Fruit fly (Drosophila melanogaster) whole organism, adult: ENCODE measurements around the gene IntS6.

Experiments used
- CG11617 ChIP-seq: fragments of 200-800 bp; sonication (Bioruptor generic); optimal IDR thresholded peaks from 2 replicates; lab custom pipeline; 2017; ENCODE audit warnings: mild to moderate bottlenecking, missing biosample characterization, missing genetic modification reagents, missing genetic modification characterization
- CG12768 ChIP-seq: fragments of 200-800 bp; sonication (Bioruptor generic); optimal IDR thresholded peaks from 2 replicates; lab custom pipeline; 2017; ENCODE audit warnings: missing biosample characterization, missing genetic modification characterization, mild to moderate bottlenecking, moderate library complexity, missing genetic modification reagents
- CG14711 ChIP-seq: fragments of 200-800 bp; sonication (Bioruptor generic); optimal IDR thresholded peaks from 2 replicates; lab custom pipeline; 2018; ENCODE audit warnings: missing biosample characterization, mild to moderate bottlenecking, missing genetic modification characterization, moderate library complexity
- CG1620 ChIP-seq: fragments of 200-800 bp; sonication (Bioruptor generic); optimal IDR thresholded peaks from 2 replicates; lab custom pipeline; 2016; ENCODE audit warnings: missing biosample characterization, missing genetic modification characterization
- CG33017 ChIP-seq: fragments of 200-800 bp; sonication (Bioruptor generic); optimal IDR thresholded peaks from 2 replicates; lab custom pipeline; 2018; ENCODE audit warnings: missing biosample characterization, mild to moderate bottlenecking, missing genetic modification characterization, moderate library complexity
- CG5204 ChIP-seq: fragments of 200-800 bp; sonication (Bioruptor generic); optimal IDR thresholded peaks from 2 replicates; lab custom pipeline; 2016; ENCODE audit warnings: missing biosample characterization, missing genetic modification characterization
- CG7045 ChIP-seq: fragments of 200-800 bp; sonication (Bioruptor generic); optimal IDR thresholded peaks from 2 replicates; lab custom pipeline; 2017; ENCODE audit warnings: missing biosample characterization, mild to moderate bottlenecking, missing genetic modification characterization
- CG7101 ChIP-seq: fragments of 200-800 bp; sonication (Bioruptor generic); optimal IDR thresholded peaks from 2 replicates; lab custom pipeline; 2018; ENCODE audit warnings: missing biosample characterization, mild to moderate bottlenecking, missing genetic modification characterization, moderate library complexity
- Clk ChIP-seq: fragments of 200-800 bp; sonication (Bioruptor generic); optimal IDR thresholded peaks from 2 replicates; lab custom pipeline; 2017; ENCODE audit warnings: missing biosample characterization, missing genetic modification characterization
- Crg-1 ChIP-seq: fragments of 200-800 bp; sonication (Bioruptor generic); optimal IDR thresholded peaks from 2 replicates; lab custom pipeline; 2016; ENCODE audit warnings: missing biosample characterization, missing genetic modification characterization
- Hr96 ChIP-seq: fragments of 200-800 bp; sonication (Bioruptor generic); optimal IDR thresholded peaks from 2 replicates; lab custom pipeline; 2016; ENCODE audit warnings: missing biosample characterization, missing genetic modification characterization
- Mnt ChIP-seq: fragments of 200-800 bp; sonication (Bioruptor generic); optimal IDR thresholded peaks from 2 replicates; lab custom pipeline; 2016; ENCODE audit warnings: missing biosample characterization, mild to moderate bottlenecking, missing genetic modification characterization
- bab1 ChIP-seq: fragments of 200-800 bp; sonication (Bioruptor generic); optimal IDR thresholded peaks from 3 replicates; lab custom pipeline; 2019; ENCODE audit warnings: missing biosample characterization, mild to moderate bottlenecking, missing genetic modification characterization, moderate library complexity
- cic ChIP-seq: fragments of 200-800 bp; sonication (Bioruptor generic); optimal IDR thresholded peaks from 2 replicates; lab custom pipeline; 2017; ENCODE audit warnings: missing biosample characterization, mild to moderate bottlenecking, missing genetic modification characterization, moderate library complexity
- cnc ChIP-seq, 2 experiments: fragments of >200 bp; optimal IDR thresholded peaks; 2 replicates each; lab custom pipeline; 2017
- kay ChIP-seq: fragments of 200-800 bp; sonication (Bioruptor generic); peaks from one replicate; lab custom pipeline; 2016; ENCODE audit warnings: missing biosample characterization, missing genetic modification characterization, borderline replicate concordance
- ovo ChIP-seq: fragments of 200-800 bp; sonication (Bioruptor generic); optimal IDR thresholded peaks from 2 replicates; lab custom pipeline; 2016; ENCODE audit warnings: missing biosample characterization, missing genetic modification characterization
- pad ChIP-seq: fragments of 200-800 bp; sonication (Bioruptor generic); optimal IDR thresholded peaks from 3 replicates; lab custom pipeline; 2017; ENCODE audit warnings: missing biosample characterization, missing genetic modification characterization, mild to moderate bottlenecking, moderate library complexity, missing genetic modification reagents
- tj ChIP-seq: fragments of 200-800 bp; sonication (Bioruptor generic); optimal IDR thresholded peaks from 3 replicates; lab custom pipeline; 2017; ENCODE audit warnings: missing biosample characterization, mild to moderate bottlenecking, missing genetic modification characterization, moderate library complexity
- toe ChIP-seq: fragments of 200-800 bp; sonication (Bioruptor generic); optimal IDR thresholded peaks from 2 replicates; lab custom pipeline; 2016; ENCODE audit warnings: missing biosample characterization, missing genetic modification characterization

The IntS6 gene

DNA sequence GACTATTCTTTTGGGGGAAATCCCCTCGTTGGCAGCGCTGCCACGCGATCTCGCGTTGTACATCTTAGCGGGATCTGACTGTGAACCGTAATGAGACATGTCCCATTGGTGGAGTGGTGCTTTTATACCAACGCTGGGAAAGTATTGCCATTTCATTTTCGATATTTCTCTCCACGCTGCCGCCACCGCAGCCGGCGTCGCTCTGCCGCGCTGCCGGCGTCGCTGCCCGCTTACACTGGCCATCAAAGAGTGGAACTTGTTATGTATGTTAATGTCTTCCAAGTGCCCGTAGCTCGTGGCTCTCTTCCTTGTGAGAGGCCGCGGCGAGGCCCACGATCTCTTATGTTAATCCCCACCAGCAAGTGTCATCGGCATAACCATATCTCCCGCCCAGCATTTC, 34.5 kb upstream of the IntS6 start, which contains the start of gene CG3108:
Gene CG3108, minus strand, starts transcription at position 101 of the 400 bp plus-strand sequence.
- TF ChIP-seq Clk (GFP tag; lab: Kevin White, UChicago) (no peak), tj (GFP tag; lab: Kevin White, UChicago) (no peak), CG7045 (no peak)

DNA sequence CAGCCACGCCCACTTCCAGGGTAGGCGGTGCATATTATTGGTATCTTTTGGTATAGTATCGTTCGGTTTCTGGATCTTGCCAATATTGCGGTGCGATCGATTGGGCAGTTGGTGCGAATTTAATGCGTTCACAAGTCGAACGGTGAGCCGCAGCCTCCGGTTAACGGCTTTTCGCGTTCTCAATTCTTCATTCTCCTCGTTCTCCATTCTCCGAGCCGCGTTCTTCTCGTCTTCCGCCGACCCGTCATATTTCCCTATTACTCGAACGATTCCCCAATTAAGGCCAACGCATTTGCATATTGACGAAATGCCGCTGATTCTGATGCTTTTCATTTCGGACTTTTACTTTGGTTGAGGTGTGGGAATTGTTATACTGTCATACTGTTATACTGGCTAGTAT, 29.5 kb upstream of the IntS6 start, which contains the start of gene CG42264:
Gene CG42264, minus strand, starts transcription at position 101 of the 400 bp plus-strand sequence.
- TF ChIP-seq CG12768 (GFP tag; lab: Kevin White, UChicago) (no peak), cic (GFP tag; lab: Kevin White, UChicago) (no peak), toe (GFP tag; lab: Kevin White, UChicago) (no peak), Clk (GFP tag; lab: Kevin White, UChicago) (no peak), bab1 (GFP tag; lab: Kevin White, UChicago) (no peak), CG14711 (tag; lab: Kevin White, UChicago) (no peak), pad (GFP tag; lab: Kevin White, UChicago) (no peak), kay (no peak), CG5204 (GFP tag; lab: Kevin White, UChicago) (no peak), Hr96 (GFP tag; lab: Kevin White, UChicago) (no peak), Mnt (no peak), CG33017 (tag; lab: Kevin White, UChicago) (no peak), ovo (GFP tag; lab: Kevin White, UChicago) (no peak), tj (GFP tag; lab: Kevin White, UChicago) (no peak), cnc (optimal IDR thresholded peaks at IDR 0.05; lab: Kevin White, UChicago) (no peak), CG1620 (GFP tag; lab: Kevin White, UChicago) (no peak), CG11617 (GFP tag; lab: Kevin White, UChicago) (no peak), CG7101 (tag; lab: Kevin White, UChicago) (no peak), Crg-1 (GFP tag; lab: Kevin White, UChicago) (no peak), CG7045 (no peak)

DNA sequence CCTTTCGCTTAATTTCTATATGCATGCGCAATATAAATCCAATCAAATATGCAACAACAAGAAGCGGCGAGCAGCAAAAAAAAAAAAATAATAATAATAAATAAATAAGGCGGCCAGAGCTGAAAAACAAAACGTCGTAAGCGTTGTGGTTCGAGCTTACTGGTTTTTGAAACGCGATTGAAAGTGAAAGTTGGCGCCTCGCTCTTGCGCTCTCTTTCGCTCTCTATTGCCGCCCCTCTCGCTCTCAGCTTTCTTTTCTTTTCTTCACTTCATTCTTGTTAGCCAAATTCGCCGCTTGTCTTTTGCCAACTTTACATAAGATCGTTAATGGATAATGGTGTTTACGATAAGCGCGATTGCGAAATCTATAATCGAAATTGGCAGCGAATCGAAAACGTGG, 25.4 kb upstream of the IntS6 start:
- no peak for TF ChIP-seq CG33017 (tag; lab: Kevin White, UChicago)
- no peak for TF ChIP-seq toe (GFP tag; lab: Kevin White, UChicago)
- TF ChIP-seq Crg-1 (GFP tag; lab: Kevin White, UChicago): no peak
- no peak for TF ChIP-seq CG11617 (GFP tag; lab: Kevin White, UChicago)
- no peak for TF ChIP-seq bab1 (GFP tag; lab: Kevin White, UChicago)
- no peak for TF ChIP-seq Mnt
- TF ChIP-seq Clk (GFP tag; lab: Kevin White, UChicago): no peak
- TF ChIP-seq cic (GFP tag; lab: Kevin White, UChicago): no peak
- no peak for TF ChIP-seq CG5204 (GFP tag; lab: Kevin White, UChicago)
- TF ChIP-seq CG14711 (tag; lab: Kevin White, UChicago): no peak
- TF ChIP-seq CG7101 (tag; lab: Kevin White, UChicago): no peak
- no peak for TF ChIP-seq Hr96 (GFP tag; lab: Kevin White, UChicago)
- TF ChIP-seq CG7045: no peak

DNA sequence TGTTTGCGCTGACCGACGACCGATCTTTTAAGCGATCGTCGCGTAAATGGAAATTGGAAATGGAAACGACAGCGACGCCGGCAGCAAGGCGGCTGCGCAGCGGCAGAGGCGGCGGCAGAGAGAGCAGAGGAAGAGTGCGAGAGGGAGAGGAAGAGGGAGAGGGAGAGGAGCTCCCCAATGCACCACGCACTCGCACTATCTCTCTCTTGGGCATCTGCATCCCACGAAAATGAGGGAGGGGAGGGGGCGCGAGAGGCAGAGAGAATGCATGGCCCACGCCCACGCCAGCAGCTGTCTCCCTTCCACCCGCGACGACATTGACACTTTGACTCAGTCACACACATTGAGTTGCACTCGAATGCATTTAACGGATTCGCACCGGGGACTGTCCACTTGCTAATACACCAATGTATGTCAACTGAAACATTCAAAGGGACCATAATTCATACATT, 23.7 kb upstream of the IntS6 start, which contains the start of gene CG3097:
Gene CG3097, minus strand, starts transcription at position 51 of the 452 bp plus-strand sequence.
- TF ChIP-seq cic (GFP tag; lab: Kevin White, UChicago): no peak
- no peak for TF ChIP-seq kay
- TF ChIP-seq CG5204 (GFP tag; lab: Kevin White, UChicago): no peak
- TF ChIP-seq CG7045: no peak
- no peak for TF ChIP-seq Clk (GFP tag; lab: Kevin White, UChicago)
- peak; percentile 81 for TF ChIP-seq pad (GFP tag; lab: Kevin White, UChicago)
- no peak for TF ChIP-seq bab1 (GFP tag; lab: Kevin White, UChicago)

DNA sequence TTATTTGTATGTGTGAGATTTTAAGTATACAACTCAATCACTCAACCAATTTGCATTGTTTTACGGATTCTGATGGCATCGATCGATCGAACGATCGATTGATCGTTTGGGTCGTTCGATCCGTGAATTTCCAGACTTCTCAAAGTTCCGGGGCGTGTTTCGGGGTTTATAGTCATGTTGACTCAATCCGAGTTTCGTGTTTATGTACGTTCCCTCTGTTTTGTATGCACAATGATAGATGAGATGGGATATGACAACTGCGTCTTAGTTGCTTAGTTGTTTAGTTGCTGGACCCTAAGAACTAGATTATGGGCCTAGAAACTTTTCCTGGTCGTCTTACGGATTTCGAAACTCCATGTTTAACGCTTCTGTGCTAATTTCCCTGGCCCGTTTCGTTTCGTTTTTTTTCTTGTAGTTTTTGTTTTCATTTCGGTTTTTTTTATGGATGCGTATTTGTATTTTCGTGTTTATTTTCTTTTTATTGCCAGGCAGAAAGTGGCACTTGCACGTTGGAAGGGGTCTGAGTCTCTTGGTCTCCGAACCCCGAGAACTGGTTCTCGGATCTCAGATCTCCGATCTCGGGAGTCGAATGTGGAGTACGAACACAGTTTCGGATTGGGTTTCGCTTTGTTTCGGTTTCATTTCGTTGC, 21.7 kb upstream of the IntS6 start:
- no peak for TF ChIP-seq cic (GFP tag; lab: Kevin White, UChicago)
- TF ChIP-seq CG12768 (GFP tag; lab: Kevin White, UChicago): no peak
- no peak for TF ChIP-seq CG7045
- TF ChIP-seq Crg-1 (GFP tag; lab: Kevin White, UChicago): no peak
- no peak for TF ChIP-seq Clk (GFP tag; lab: Kevin White, UChicago)
- no peak for TF ChIP-seq CG1620 (GFP tag; lab: Kevin White, UChicago)
- TF ChIP-seq cnc (optimal IDR thresholded peaks at IDR 0.05; lab: Kevin White, UChicago): no peak
- no peak for TF ChIP-seq bab1 (GFP tag; lab: Kevin White, UChicago)

DNA sequence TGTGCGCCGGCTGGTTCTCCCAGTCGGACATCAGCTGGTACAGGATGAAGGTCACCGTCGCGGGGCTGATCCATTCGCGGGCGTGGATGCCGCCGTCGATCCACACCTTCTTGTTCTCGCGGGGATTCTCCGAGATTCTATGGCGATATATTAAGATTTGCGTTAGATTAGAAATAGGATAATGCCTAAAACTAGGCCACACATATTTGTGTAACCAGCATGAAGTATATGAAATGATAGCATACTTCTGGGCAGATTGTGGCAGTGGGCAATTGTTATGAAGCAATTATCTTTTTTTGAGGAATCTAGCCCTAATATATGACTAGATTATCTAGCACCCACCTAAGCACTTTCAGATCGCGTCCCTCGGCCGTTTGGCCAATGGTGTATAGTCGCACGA, 19.7 kb upstream of the IntS6 start:
- TF ChIP-seq Hr96 (GFP tag; lab: Kevin White, UChicago) (no peak), Crg-1 (GFP tag; lab: Kevin White, UChicago) (no peak), CG33017 (tag; lab: Kevin White, UChicago) (no peak), kay (no peak), CG11617 (GFP tag; lab: Kevin White, UChicago) (no peak), cnc (optimal IDR thresholded peaks at IDR 0.05; lab: Kevin White, UChicago) (no peak), pad (GFP tag; lab: Kevin White, UChicago) (no peak), cic (GFP tag; lab: Kevin White, UChicago) (no peak)
